Fruit fly (Drosophila melanogaster): ENCODE data around the gene Cpr72Ea.
A peak's percentile ranks its signal among the peaks of the same experiment; 100 is the strongest.

- TF ChIP-seq psq (GFP tag; optimal IDR thresholded peaks at IDR 0.05) (peak; percentile 36), foxo (GFP tag; optimal IDR thresholded peaks at IDR 0.05) (peak in 1 of 2 experiments; percentile 66), Hr78 (GFP tag; optimal IDR thresholded peaks at IDR 0.05) (no peak), h (GFP tag; optimal IDR thresholded peaks at IDR 0.05) (peak; percentile 45), pan (optimal IDR thresholded peaks at IDR 0.05) (no peak), sage (GFP tag; optimal IDR thresholded peaks at IDR 0.05) (no peak), Dfd (GFP tag; optimal IDR thresholded peaks at IDR 0.05) (no peak), usp (GFP tag; optimal IDR thresholded peaks at IDR 0.05) (no peak), CrebA (GFP tag; optimal IDR thresholded peaks at IDR 0.05; ENCODE audit: borderline replicate concordance) (no peak), Sp1 (GFP tag; optimal IDR thresholded peaks at IDR 0.05) (peak; percentile 63), Vsx2 (GFP tag; optimal IDR thresholded peaks at IDR 0.05; ENCODE audit: partially characterized antibody) (peak; percentile 1)
These were observed 46.4 kb downstream of the Cpr72Ea start for dm6 chr3L:16408609-16409439.
